Fruit fly (Drosophila melanogaster) whole organism, embryonic: ENCODE results near the gene CG15296.

Experiments used
- ATbp ChIP-seq: fragments of 200-800 bp; sonication (Bioruptor generic); optimal IDR thresholded peaks from 2 replicates; lab custom pipeline; 2017; ENCODE audit warnings: missing biosample characterization, mild to moderate bottlenecking, missing genetic modification characterization, missing genetic modification reagents
- CG10321 ChIP-seq: fragments of 200-800 bp; sonication (Bioruptor generic); IDR thresholded peaks from 2 replicates; pipeline ENCODE4 v1.3.6; 2022; ENCODE audit warnings: missing biosample characterization, missing genetic modification characterization
- CG10654 ChIP-seq: fragments of 200-800 bp; sonication (Bioruptor generic); optimal IDR thresholded peaks from 2 replicates; lab custom pipeline; 2016; ENCODE audit warnings: missing biosample characterization, missing genetic modification characterization
- CG11560 ChIP-seq: fragments of 200-800 bp; sonication (Bioruptor generic); IDR thresholded peaks from 3 replicates; pipeline ENCODE4 v1.3.6; 2022; ENCODE audit warnings: missing biosample characterization, missing genetic modification characterization
- CG12391 ChIP-seq: fragments of 200-800 bp; sonication (Bioruptor generic); optimal IDR thresholded peaks from 3 replicates; lab custom pipeline; 2018; ENCODE audit warnings: missing biosample characterization, mild to moderate bottlenecking, missing genetic modification characterization, moderate library complexity
- CG13624 ChIP-seq: fragments of 200-800 bp; sonication (Bioruptor generic); optimal IDR thresholded peaks from 2 replicates; lab custom pipeline; 2016; ENCODE audit warnings: missing biosample characterization, missing genetic modification characterization
- CG14014 ChIP-seq: fragments of 200-800 bp; sonication (Bioruptor generic); IDR thresholded peaks from 2 replicates; pipeline ENCODE4 v1.3.6; 2022; ENCODE audit warnings: missing biosample characterization, missing genetic modification characterization
- CG18476 ChIP-seq: fragments of 200-800 bp; sonication (Bioruptor generic); optimal IDR thresholded peaks from 2 replicates; lab custom pipeline; 2016; ENCODE audit warnings: missing biosample characterization, mild to moderate bottlenecking, missing genetic modification characterization
- CG2116 ChIP-seq: fragments of 200-800 bp; sonication (Bioruptor generic); optimal IDR thresholded peaks from 3 replicates; lab custom pipeline; 2018; ENCODE audit warnings: missing biosample characterization, mild to moderate bottlenecking, missing genetic modification characterization
- CG2199 ChIP-seq: fragments of 200-800 bp; sonication (Bioruptor generic); IDR thresholded peaks from 3 replicates; pipeline ENCODE4 v1.3.6; 2022; ENCODE audit warnings: missing biosample characterization, missing genetic modification characterization
- CG4707 ChIP-seq: fragments of 200-800 bp; sonication (Bioruptor generic); optimal IDR thresholded peaks from 2 replicates; lab custom pipeline; 2018; ENCODE audit warnings: missing biosample characterization, mild to moderate bottlenecking, missing genetic modification characterization, moderate library complexity
- CG5953 ChIP-seq: fragments of 200-800 bp; sonication (Bioruptor generic); IDR thresholded peaks from 2 replicates; pipeline ENCODE4 v1.3.6; 2022; ENCODE audit warnings: missing biosample characterization, missing genetic modification characterization
- CG8388 ChIP-seq: fragments of 200-800 bp; sonication (Bioruptor generic); optimal IDR thresholded peaks from 2 replicates; lab custom pipeline; 2019; ENCODE audit warnings: missing biosample characterization, mild to moderate bottlenecking, missing genetic modification characterization, moderate library complexity
- CG9215 ChIP-seq: fragments of 200-800 bp; sonication (Bioruptor generic); IDR thresholded peaks from 2 replicates; pipeline ENCODE4 v1.3.6; 2022; ENCODE audit warnings: missing biosample characterization, missing genetic modification characterization
- CG9876 ChIP-seq: fragments of 200-800 bp; sonication (Bioruptor generic); optimal IDR thresholded peaks from 2 replicates; lab custom pipeline; 2016; ENCODE audit warnings: missing biosample characterization, missing genetic modification characterization
- CTCF ChIP-seq: fragments of 200-800 bp; sonication (Bioruptor generic); optimal IDR thresholded peaks from 2 replicates; lab custom pipeline; 2017; ENCODE audit warnings: missing biosample characterization, mild to moderate bottlenecking, missing genetic modification characterization, moderate library complexity
- E2f1 ChIP-seq: fragments of 200-800 bp; sonication (Bioruptor generic); IDR thresholded peaks from 2 replicates; pipeline ENCODE4 v1.3.6; 2022; ENCODE audit warnings: missing biosample characterization, missing genetic modification characterization
- ERR ChIP-seq: fragments of 200-800 bp; sonication (Bioruptor generic); optimal IDR thresholded peaks from 2 replicates; lab custom pipeline; 2016; ENCODE audit warnings: missing biosample characterization, missing genetic modification characterization
- Elba2 ChIP-seq: fragments of 200-800 bp; sonication (Bioruptor generic); optimal IDR thresholded peaks from 3 replicates; lab custom pipeline; 2016; ENCODE audit warnings: missing biosample characterization, missing genetic modification characterization
- Ets97D ChIP-seq: fragments of 200-800 bp; sonication (Bioruptor generic); optimal IDR thresholded peaks from 3 replicates; lab custom pipeline; 2016; ENCODE audit warnings: missing biosample characterization, missing genetic modification characterization
- Fer3 ChIP-seq: fragments of 200-800 bp; sonication (Bioruptor generic); optimal IDR thresholded peaks from 2 replicates; lab custom pipeline; 2018; ENCODE audit warnings: missing biosample characterization, mild to moderate bottlenecking, missing genetic modification characterization, moderate library complexity
- HLH54F ChIP-seq: fragments of 200-800 bp; sonication (Bioruptor generic); optimal IDR thresholded peaks from 3 replicates; lab custom pipeline; 2016; ENCODE audit warnings: missing biosample characterization, missing genetic modification characterization
- Hmr ChIP-seq: fragments of 200-800 bp; sonication (Bioruptor generic); optimal IDR thresholded peaks from 3 replicates; lab custom pipeline; 2017; ENCODE audit warnings: mild to moderate bottlenecking, missing biosample characterization, missing genetic modification reagents, missing genetic modification characterization
- MBD-R2 ChIP-seq: fragments of 200-800 bp; sonication (Bioruptor generic); IDR thresholded peaks from 2 replicates; pipeline ENCODE4 v1.3.6; 2022; ENCODE audit warnings: missing biosample characterization, missing genetic modification characterization
- MESR4 ChIP-seq: fragments of 200-800 bp; sonication (Bioruptor generic); optimal IDR thresholded peaks from 2 replicates; lab custom pipeline; 2018; ENCODE audit warnings: missing biosample characterization, mild to moderate bottlenecking, missing genetic modification characterization, moderate library complexity
- Max ChIP-seq: fragments of 200-800 bp; sonication (Bioruptor generic); optimal IDR thresholded peaks from 2 replicates; lab custom pipeline; 2016; ENCODE audit warnings: missing biosample characterization, mild to moderate bottlenecking, missing genetic modification characterization
- NC2α ChIP-seq: fragments of 200-800 bp; sonication (Bioruptor generic); optimal IDR thresholded peaks from 2 replicates; lab custom pipeline; 2016; ENCODE audit warnings: missing biosample characterization, missing genetic modification characterization
- Nf-YA ChIP-seq: fragments of 200-800 bp; sonication (Bioruptor generic); IDR thresholded peaks from 2 replicates; pipeline ENCODE4 v1.3.6; 2022; ENCODE audit warnings: missing biosample characterization, missing genetic modification characterization
- Oaz ChIP-seq: fragments of 200-800 bp; sonication (Bioruptor generic); IDR thresholded peaks from 2 replicates; pipeline ENCODE4 v1.3.6; 2022; ENCODE audit warnings: missing biosample characterization, missing genetic modification characterization
- Six4 ChIP-seq: fragments of 200-800 bp; sonication (Bioruptor generic); optimal IDR thresholded peaks from 2 replicates; lab custom pipeline; 2016; ENCODE audit warnings: missing biosample characterization, missing genetic modification characterization
- Sry-β ChIP-seq: fragments of 200-800 bp; sonication (Bioruptor generic); optimal IDR thresholded peaks from 2 replicates; lab custom pipeline; 2018; ENCODE audit warnings: missing biosample characterization, mild to moderate bottlenecking, missing genetic modification characterization, moderate library complexity
- Sry-δ ChIP-seq: fragments of 200-800 bp; sonication (Bioruptor generic); optimal IDR thresholded peaks from 2 replicates; lab custom pipeline; 2016; ENCODE audit warnings: missing biosample characterization, missing genetic modification characterization
- Xbp1 ChIP-seq: fragments of 200-800 bp; sonication (Bioruptor generic); optimal IDR thresholded peaks from 3 replicates; lab custom pipeline; 2016; ENCODE audit warnings: missing biosample characterization, mild to moderate bottlenecking, missing genetic modification characterization
- amos ChIP-seq: fragments of 200-800 bp; sonication (Bioruptor generic); IDR thresholded peaks from 2 replicates; pipeline ENCODE4 v1.3.6; 2022; ENCODE audit warnings: missing biosample characterization, missing genetic modification characterization; ENCODE audit not compliant: partially characterized antibody
- chm ChIP-seq: fragments of 200-800 bp; sonication (Bioruptor generic); IDR thresholded peaks from 2 replicates; pipeline ENCODE4 v1.3.6; 2022; ENCODE audit warnings: missing biosample characterization, missing genetic modification characterization
- danr ChIP-seq: fragments of 200-800 bp; sonication (Bioruptor generic); IDR thresholded peaks from 2 replicates; pipeline ENCODE4 v1.3.6; 2022; ENCODE audit warnings: missing biosample characterization, missing genetic modification characterization
- dysf ChIP-seq: fragments of 200-800 bp; sonication (Bioruptor generic); IDR thresholded peaks from 3 replicates; pipeline ENCODE4 v1.3.6; 2022; ENCODE audit warnings: missing biosample characterization, missing genetic modification characterization
- gcm ChIP-seq: fragments of 200-800 bp; sonication (Bioruptor generic); optimal IDR thresholded peaks from 2 replicates; lab custom pipeline; 2019; ENCODE audit warnings: missing biosample characterization, mild to moderate bottlenecking, missing genetic modification characterization, moderate library complexity
- gro ChIP-seq: fragments of 200-800 bp; sonication (Bioruptor generic); optimal IDR thresholded peaks from 2 replicates; lab custom pipeline; 2016; ENCODE audit warnings: missing biosample characterization, missing genetic modification characterization
- gsb-n ChIP-seq: fragments of 200-800 bp; sonication (Bioruptor generic); optimal IDR thresholded peaks from 3 replicates; lab custom pipeline; 2018; ENCODE audit warnings: missing biosample characterization, mild to moderate bottlenecking, missing genetic modification characterization
- insv ChIP-seq, 2 experiments: fragments of 200-800 bp; sonication (Bioruptor generic); optimal IDR thresholded peaks; 3 replicates each; lab custom pipeline; 2016 to 2018; ENCODE audit warnings: missing biosample characterization in 2 of 2, missing genetic modification characterization in 2 of 2
- ken ChIP-seq: fragments of 200-800 bp; sonication (Bioruptor generic); IDR thresholded peaks from 3 replicates; pipeline ENCODE4 v1.3.6; 2022; ENCODE audit warnings: missing biosample characterization, missing genetic modification characterization
- onecut ChIP-seq: fragments of 200-800 bp; sonication (Bioruptor generic); IDR thresholded peaks from 2 replicates; pipeline ENCODE4 v1.3.6; 2022; ENCODE audit warnings: missing biosample characterization, missing genetic modification characterization
- peb ChIP-seq: fragments of 200-800 bp; sonication (Bioruptor generic); IDR thresholded peaks from 2 replicates; pipeline ENCODE4 v1.3.6; 2022; ENCODE audit warnings: missing biosample characterization, missing genetic modification characterization
- psq ChIP-seq: fragments of 200-800 bp; sonication (Bioruptor generic); optimal IDR thresholded peaks from 2 replicates; lab custom pipeline; 2017; ENCODE audit warnings: missing biosample characterization, missing genetic modification characterization
- row ChIP-seq: fragments of 200-800 bp; sonication (Bioruptor generic); IDR thresholded peaks from 3 replicates; pipeline ENCODE4 v1.3.6; 2022; ENCODE audit warnings: missing biosample characterization, missing genetic modification characterization
- sisA ChIP-seq: fragments of 200-800 bp; sonication (Bioruptor generic); IDR thresholded peaks from 2 replicates; pipeline ENCODE4 v1.3.6; 2022; ENCODE audit warnings: missing biosample characterization, missing genetic modification characterization
- so ChIP-seq: fragments of 200-800 bp; sonication (Bioruptor generic); IDR thresholded peaks from 3 replicates; pipeline ENCODE4 v1.3.6; 2022; ENCODE audit warnings: missing biosample characterization, missing genetic modification characterization
- sqz ChIP-seq: fragments of 200-800 bp; sonication (Bioruptor generic); optimal IDR thresholded peaks from 3 replicates; lab custom pipeline; 2018; ENCODE audit warnings: missing biosample characterization, mild to moderate bottlenecking, missing genetic modification characterization
- tup ChIP-seq: fragments of 200-800 bp; sonication (Bioruptor generic); optimal IDR thresholded peaks from 2 replicates; lab custom pipeline; 2016; ENCODE audit warnings: missing biosample characterization, mild to moderate bottlenecking, missing genetic modification characterization, moderate library complexity
- vfl ChIP-seq: fragments of 200-800 bp; sonication (Bioruptor generic); optimal IDR thresholded peaks from 2 replicates; lab custom pipeline; 2016; ENCODE audit warnings: missing biosample characterization, missing genetic modification characterization
- wor ChIP-seq: fragments of 200-800 bp; sonication (Bioruptor generic); IDR thresholded peaks from 2 replicates; pipeline ENCODE4 v1.3.6; 2022; ENCODE audit warnings: missing biosample characterization, missing genetic modification characterization
- zfh2 ChIP-seq: fragments of 200-800 bp; sonication (Bioruptor generic); optimal IDR thresholded peaks from 2 replicates; lab custom pipeline; 2016; ENCODE audit warnings: missing biosample characterization, missing genetic modification characterization

CG15296 gene

dm6 chrX:10557432-10557831, 9.0 kb downstream of the CG15296 start (continued):
- TF ChIP-seq sqz (GFP tag; lab: Kevin White, UChicago): no peak
- 0 out of 2 replicates have a peak, but pooled peaks have one; percentile 35 for TF ChIP-seq peb (GFP tag; lab: Robert Waterston, UW)
- TF ChIP-seq Ets97D (GFP tag; lab: Kevin White, UChicago): no peak
- no peak for TF ChIP-seq Max (GFP tag; lab: Kevin White, UChicago)
- TF ChIP-seq Nf-YA (GFP tag; lab: Robert Waterston, UW): no peak
- TF ChIP-seq gsb-n: peak; percentile 39
- TF ChIP-seq Sry-β: no peak
- TF ChIP-seq MBD-R2 (GFP tag; lab: Robert Waterston, UW): no peak
- TF ChIP-seq Hmr (GFP tag; lab: Kevin White, UChicago): no peak
- no peak for TF ChIP-seq insv (GFP tag; optimal IDR thresholded peaks at IDR 0.05; lab: Kevin White, UChicago)
- TF ChIP-seq ERR (GFP tag; lab: Kevin White, UChicago): no peak
- TF ChIP-seq CG2116 (GFP tag; lab: Kevin White, UChicago): no peak
- no peak for TF ChIP-seq vfl
- peak; percentile 13 for TF ChIP-seq Six4 (GFP tag; lab: Kevin White, UChicago)
- TF ChIP-seq wor (GFP tag; lab: Robert Waterston, UW): peak; percentile 50
- peak; percentile 47; the same call in 1 of the 2 replicates for TF ChIP-seq sisA (GFP tag; lab: Robert Waterston, UW)
- no peak for TF ChIP-seq Elba2 (GFP tag; lab: Kevin White, UChicago)
- no peak for TF ChIP-seq CG10654 (GFP tag; lab: Kevin White, UChicago)
- TF ChIP-seq tup: no peak
- TF ChIP-seq amos (GFP tag; lab: Robert Waterston, UW): no peak
- TF ChIP-seq CG14014: no peak
- TF ChIP-seq gcm: peak; percentile 10
- no peak for TF ChIP-seq gro (GFP tag; lab: Kevin White, UChicago)
- TF ChIP-seq CG5953: no peak
- peak; percentile 44 for TF ChIP-seq CG12391 (tag; lab: Kevin White, UChicago)
- TF ChIP-seq CG8388 (GFP tag; lab: Kevin White, UChicago): peak; percentile 57
- no peak for TF ChIP-seq CG10321
- no peak for TF ChIP-seq zfh2 (GFP tag; lab: Kevin White, UChicago)
- peak; percentile 19; the same call in 1 of the 2 replicates for TF ChIP-seq E2f1 (GFP tag; lab: Robert Waterston, UW)
- TF ChIP-seq Xbp1 (GFP tag; lab: Kevin White, UChicago): peak; percentile 42
- TF ChIP-seq row (GFP tag; lab: Robert Waterston, UW): peak; percentile 64
- TF ChIP-seq Sry-δ (GFP tag; lab: Kevin White, UChicago): no peak
- peak; percentile 6; the same call in 1 of the 3 replicates for TF ChIP-seq ken
- TF ChIP-seq NC2α: no peak
- peak; percentile 56; the same call in 1 of the 3 replicates for TF ChIP-seq so (GFP tag; lab: Robert Waterston, UW)
- TF ChIP-seq dysf (GFP tag; lab: Robert Waterston, UW): no peak
- TF ChIP-seq danr (GFP tag; lab: Robert Waterston, UW): 0 out of 2 replicates have a peak, but pooled peaks have one; percentile 32
- TF ChIP-seq CG2199 (GFP tag; lab: Robert Waterston, UW): no peak
- peak; percentile 71 for TF ChIP-seq ATbp (GFP tag; lab: Kevin White, UChicago)
- no peak for TF ChIP-seq CG13624 (GFP tag; lab: Kevin White, UChicago)
- no peak for TF ChIP-seq CG18476 (GFP tag; lab: Kevin White, UChicago)
- TF ChIP-seq CG4707 (GFP tag; lab: Kevin White, UChicago): peak; percentile 0
- no peak for TF ChIP-seq CG9215 (GFP tag; lab: Robert Waterston, UW)
- TF ChIP-seq CG9876: no peak
- TF ChIP-seq psq: no peak
- TF ChIP-seq Fer3 (tag; lab: Kevin White, UChicago): no peak
- no peak for TF ChIP-seq MESR4 (GFP tag; lab: Kevin White, UChicago)
- TF ChIP-seq chm (GFP tag; lab: Robert Waterston, UW): no peak
- 0 out of 2 replicates have a peak, but pooled peaks have one; percentile 26 for TF ChIP-seq onecut (GFP tag; lab: Robert Waterston, UW)
- TF ChIP-seq HLH54F (GFP tag; lab: Kevin White, UChicago): no peak
- TF ChIP-seq Oaz (GFP tag; lab: Robert Waterston, UW): no peak
- TF ChIP-seq CTCF: no peak
- no peak for TF ChIP-seq CG11560 (tag; lab: Robert Waterston, UW)
